Worm (Caenorhabditis elegans): ENCODE results near the gene set-23.
"Not testable (repeated sequence)": the region's sequence is repeated elsewhere in the genome, so short reads cannot be mapped to it uniquely, and the experiment has no call there.

The set-23 gene

ce11 chrIV:1626342-1626855, 24.9 kb downstream of the set-23 start, which contains the start of gene nhr-146:
Gene nhr-146 (plus strand): TSS chrIV:1626805.
- TF ChIP-seq ref-1 (GFP tag; conservative IDR thresholded peaks at IDR 0.05) (no peak), tab-1 (GFP tag; IDR thresholded peaks at IDR 0.05) (no peak), flt-1 (GFP tag; IDR thresholded peaks at IDR 0.05) (no peak), klf-2 (GFP tag; conservative IDR thresholded peaks at IDR 0.05) (no peak), ztf-23 (GFP tag; IDR thresholded peaks at IDR 0.05) (no peak), T22C8.4 (GFP tag; IDR thresholded peaks at IDR 0.05) (no peak), med-1 (GFP tag; optimal IDR thresholded peaks at IDR 0.05; ENCODE audit: insufficient read depth) (no peak), ztf-29 (GFP tag; IDR thresholded peaks at IDR 0.05) (no peak), cog-1 (tag; optimal IDR thresholded peaks at IDR 0.05) (no peak)

- no peak for TF ChIP-seq ztf-23 (GFP tag; IDR thresholded peaks at IDR 0.05)
- peak; percentile 63; the same call in 1 of the 2 replicates for TF ChIP-seq ztf-29 (GFP tag; IDR thresholded peaks at IDR 0.05)
Measured at ce11 chrIV:1628281-1628680, 26.8 kb downstream of the set-23 start.

ce11 chrIV:1628730-1629129, 27.3 kb downstream of the set-23 start:
- TF ChIP-seq klf-2 (GFP tag; conservative IDR thresholded peaks at IDR 0.05) = no peak

- no peak for TF ChIP-seq cog-1 (tag; optimal IDR thresholded peaks at IDR 0.05)
- TF ChIP-seq T22C8.4 (GFP tag; IDR thresholded peaks at IDR 0.05) = no peak
- no peak for TF ChIP-seq flt-1 (GFP tag; IDR thresholded peaks at IDR 0.05)
- no peak for TF ChIP-seq ztf-29 (GFP tag; IDR thresholded peaks at IDR 0.05)
- no peak for TF ChIP-seq med-1 (GFP tag; optimal IDR thresholded peaks at IDR 0.05; ENCODE audit: insufficient read depth)
- no peak for TF ChIP-seq ref-1 (GFP tag; conservative IDR thresholded peaks at IDR 0.05)
- no peak for TF ChIP-seq klf-2 (GFP tag; conservative IDR thresholded peaks at IDR 0.05)
- no peak for TF ChIP-seq tab-1 (GFP tag; IDR thresholded peaks at IDR 0.05)
- no peak for TF ChIP-seq ztf-23 (GFP tag; IDR thresholded peaks at IDR 0.05)
Measured at ce11 chrIV:1631651-1632050, 30.2 kb downstream of the set-23 start, which contains the start of gene cpg-24. Gene cpg-24 (plus strand): TSS chrIV:1631951.

- peak; percentile 94 for TF ChIP-seq ztf-29 (GFP tag; IDR thresholded peaks at IDR 0.05)
- TF ChIP-seq cog-1 (tag; optimal IDR thresholded peaks at IDR 0.05) = no peak
Measured at ce11 chrIV:1632593-1632992, 31.1 kb downstream of the set-23 start.

ce11 chrIV:1633445-1633844, 32.0 kb downstream of the set-23 start, which contains the start of gene Y41D4B.6:
Gene Y41D4B.6 (plus strand): TSS chrIV:1633745.
- TF ChIP-seq klf-2 (GFP tag; conservative IDR thresholded peaks at IDR 0.05) = no peak

- TF ChIP-seq T22C8.4 (GFP tag; IDR thresholded peaks at IDR 0.05) (no peak), flt-1 (GFP tag; IDR thresholded peaks at IDR 0.05) (no peak), med-1 (GFP tag; optimal IDR thresholded peaks at IDR 0.05; ENCODE audit: insufficient read depth) (no peak), tab-1 (GFP tag; IDR thresholded peaks at IDR 0.05) (no peak), cog-1 (tag; optimal IDR thresholded peaks at IDR 0.05) (no peak), ztf-23 (GFP tag; IDR thresholded peaks at IDR 0.05) (no peak), ztf-29 (GFP tag; IDR thresholded peaks at IDR 0.05) (no peak)
Measured at ce11 chrIV:1637333-1637732, 35.9 kb downstream of the set-23 start.

- not testable (repeated sequence) for TF ChIP-seq T22C8.4 (GFP tag; IDR thresholded peaks at IDR 0.05); ztf-23 (GFP tag; IDR thresholded peaks at IDR 0.05); klf-2 (GFP tag; conservative IDR thresholded peaks at IDR 0.05)
Measured at ce11 chrIV:1645198-1645597, 43.7 kb downstream of the set-23 start, which contains the start of gene nhr-274. Gene nhr-274 (minus strand): TSS chrIV:1645298.

ce11 chrIV:1649349-1649748, 47.9 kb downstream of the set-23 start:
- TF ChIP-seq ref-1 (GFP tag; conservative IDR thresholded peaks at IDR 0.05) (no peak), T22C8.4 (GFP tag; IDR thresholded peaks at IDR 0.05) (no peak), ztf-29 (GFP tag; IDR thresholded peaks at IDR 0.05) (no peak), klf-2 (GFP tag; conservative IDR thresholded peaks at IDR 0.05) (no peak), cog-1 (tag; optimal IDR thresholded peaks at IDR 0.05) (no peak), tab-1 (GFP tag; IDR thresholded peaks at IDR 0.05) (no peak), ztf-23 (GFP tag; IDR thresholded peaks at IDR 0.05) (no peak), flt-1 (GFP tag; IDR thresholded peaks at IDR 0.05) (no peak), med-1 (GFP tag; optimal IDR thresholded peaks at IDR 0.05; ENCODE audit: insufficient read depth) (no peak)

- no peak for TF ChIP-seq ztf-29 (GFP tag; IDR thresholded peaks at IDR 0.05)
- no peak for TF ChIP-seq ztf-23 (GFP tag; IDR thresholded peaks at IDR 0.05)
- TF ChIP-seq flt-1 (GFP tag; IDR thresholded peaks at IDR 0.05) = no peak
Measured at ce11 chrIV:1649794-1650193, 48.3 kb downstream of the set-23 start.

All from whole organism, midembryonic.